Fruit fly (Drosophila melanogaster): Measurements from ENCODE around the gene Plap.

- no peak for TF ChIP-seq CG8478 (optimal IDR thresholded peaks at IDR 0.05)
- TF ChIP-seq CTCF (optimal IDR thresholded peaks at IDR 0.05): no peak
These were observed 33.8 kb upstream of the Plap start, which contains the start of gene CG14342 for dm6 chr2L:1203915-1204314.
